Fruit fly (Drosophila melanogaster): ENCODE data around the gene qin.
A peak's percentile ranks its signal among the peaks of the same experiment; 100 is the strongest.

The qin gene

DNA sequence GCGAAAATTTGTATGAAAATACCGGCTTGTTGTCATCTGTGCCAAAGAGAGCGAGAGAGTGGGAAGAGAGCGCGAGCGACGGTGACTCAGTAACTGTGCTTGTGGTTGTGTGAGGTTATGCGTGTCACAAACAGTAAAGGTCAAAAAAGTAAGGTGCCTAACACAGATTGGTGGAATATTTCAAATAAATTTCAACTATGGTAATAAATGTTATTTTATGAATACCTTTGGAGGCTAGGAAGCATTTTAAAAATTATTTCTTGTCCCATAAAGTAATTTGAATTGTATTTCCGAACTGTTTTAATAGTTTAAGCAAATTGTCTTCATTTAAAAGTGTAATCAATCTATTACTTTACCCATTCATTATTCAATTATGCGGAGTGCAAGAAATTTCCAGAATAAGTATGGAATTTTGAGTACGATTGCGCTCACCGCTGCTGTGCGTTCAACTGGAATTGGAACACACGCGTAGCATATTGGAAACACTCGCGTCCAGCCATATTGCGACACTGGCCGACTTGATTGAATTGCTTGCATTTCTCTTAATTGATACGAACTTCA is 17.0 kb upstream of the qin start (continued):
- peak; percentile 90 for TF ChIP-seq tin (GFP tag; optimal IDR thresholded peaks at IDR 0.05)
- TF ChIP-seq ase (GFP tag; IDR thresholded peaks at IDR 0.05): peak; percentile 82
- TF ChIP-seq CG1602 (GFP tag; optimal IDR thresholded peaks at IDR 0.05): peak; percentile 95
- TF ChIP-seq crp (GFP tag; optimal IDR thresholded peaks at IDR 0.05): peak in 1 of 2 experiments; percentile 62
- TF ChIP-seq MTF-1 (GFP tag; optimal IDR thresholded peaks at IDR 0.05; ENCODE audit: borderline replicate concordance): peak; percentile 56
- TF ChIP-seq CG7556 (GFP tag; optimal IDR thresholded peaks at IDR 0.05): peak; percentile 96
- peak; percentile 67 for TF ChIP-seq CG1647 (GFP tag; optimal IDR thresholded peaks at IDR 0.05)
- TF ChIP-seq lmd (GFP tag; IDR thresholded peaks at IDR 0.05): peak; percentile 95
- TF ChIP-seq CG15696 (tag; optimal IDR thresholded peaks at IDR 0.05): peak; percentile 65
- TF ChIP-seq nau (GFP tag; optimal IDR thresholded peaks at IDR 0.05): peak; percentile 93
- TF ChIP-seq tgo (GFP tag; IDR thresholded peaks at IDR 0.05): peak; percentile 93
- peak; percentile 90 for TF ChIP-seq salm (tag; optimal IDR thresholded peaks at IDR 0.05)
- peak; percentile 81 for TF ChIP-seq pum (GFP tag; optimal IDR thresholded peaks at IDR 0.05)
- TF ChIP-seq CG3995 (GFP tag; optimal IDR thresholded peaks at IDR 0.05): peak; percentile 63
- TF ChIP-seq Dek (tag; optimal IDR thresholded peaks at IDR 0.05): peak; percentile 92
- TF ChIP-seq CG17328 (GFP tag; IDR thresholded peaks at IDR 0.05): peak; percentile 89
- peak; percentile 88 for TF ChIP-seq CG2202 (tag; optimal IDR thresholded peaks at IDR 0.05)
- TF ChIP-seq Ets97D (GFP tag; optimal IDR thresholded peaks at IDR 0.05): peak; percentile 54
- TF ChIP-seq CG11504 (tag; optimal IDR thresholded peaks at IDR 0.05): peak; percentile 95
- TF ChIP-seq CG11696 (GFP tag; IDR thresholded peaks at IDR 0.05): peak; percentile 95
- peak; percentile 78; the same call in 1 of the 3 replicates for TF ChIP-seq CG2889 (GFP tag; IDR thresholded peaks at IDR 0.05)
- TF ChIP-seq CG17829 (tag; optimal IDR thresholded peaks at IDR 0.05): peak; percentile 95
- peak; percentile 94 to 95 for TF ChIP-seq bsh (GFP tag; optimal IDR thresholded peaks at IDR 0.05)
- no peak for TF ChIP-seq CG14860 (GFP tag; IDR thresholded peaks at IDR 0.05; ENCODE audit: partially characterized antibody)
- TF ChIP-seq CG2129 (GFP tag; IDR thresholded peaks at IDR 0.05; ENCODE audit: partially characterized antibody): no peak
- peak; percentile 90 for TF ChIP-seq CG11456 (GFP tag; IDR thresholded peaks at IDR 0.05)
- peak; percentile 96 for TF ChIP-seq Chrac-16 (GFP tag; optimal IDR thresholded peaks at IDR 0.05)
- peak; percentile 89 for TF ChIP-seq CG4820 (GFP tag; optimal IDR thresholded peaks at IDR 0.05)
- no peak for TF ChIP-seq pan (optimal IDR thresholded peaks at IDR 0.05)
- TF ChIP-seq pan (GFP tag; optimal IDR thresholded peaks at IDR 0.05 in 1 of 2, IDR thresholded peaks at IDR 0.05 in 1 of 2): peak in 1 of 2 experiments; percentile 92
- no peak for TF ChIP-seq D (optimal IDR thresholded peaks at IDR 0.05)
- TF ChIP-seq D (GFP tag; optimal IDR thresholded peaks at IDR 0.05): peak; percentile 92
- peak; percentile 96 for TF ChIP-seq dysf (GFP tag; IDR thresholded peaks at IDR 0.05)
- TF ChIP-seq zen2 (GFP tag; IDR thresholded peaks at IDR 0.05; ENCODE audit: partially characterized antibody): no peak
- peak; percentile 84 for TF ChIP-seq CG7357 (GFP tag; IDR thresholded peaks at IDR 0.05)
- peak; percentile 73 for TF ChIP-seq Ravus (GFP tag; IDR thresholded peaks at IDR 0.05)
- TF ChIP-seq sob (GFP tag; IDR thresholded peaks at IDR 0.05): peak; percentile 92
- TF ChIP-seq CG10462 (GFP tag; optimal IDR thresholded peaks at IDR 0.05): peak; percentile 93
- no peak for TF ChIP-seq Kr (GFP tag; optimal IDR thresholded peaks at IDR 0.05)
- peak; percentile 77 for TF ChIP-seq Myb (GFP tag; optimal IDR thresholded peaks at IDR 0.05)
- TF ChIP-seq HLH4C (GFP tag; IDR thresholded peaks at IDR 0.05; ENCODE audit: partially characterized antibody): no peak
- TF ChIP-seq slp2 (GFP tag; optimal IDR thresholded peaks at IDR 0.05): peak; percentile 93
- peak; percentile 98 for TF ChIP-seq CG15073 (GFP tag; optimal IDR thresholded peaks at IDR 0.05)
- TF ChIP-seq CG10431 (GFP tag; optimal IDR thresholded peaks at IDR 0.05): peak; percentile 75
- peak; percentile 14 for TF ChIP-seq BEAF-32 (GFP tag; optimal IDR thresholded peaks at IDR 0.05)
- TF ChIP-seq Rfx (GFP tag; IDR thresholded peaks at IDR 0.05): peak; percentile 92
- peak; percentile 83 for TF ChIP-seq sqz (GFP tag; optimal IDR thresholded peaks at IDR 0.05)
- peak; percentile 86 for TF ChIP-seq CG4617 (GFP tag; optimal IDR thresholded peaks at IDR 0.05; ENCODE audit: borderline replicate concordance)
- TF ChIP-seq Eip74EF (GFP tag; optimal IDR thresholded peaks at IDR 0.05): peak in 1 of 2 experiments; percentile 91
- TF ChIP-seq bowl (GFP tag; IDR thresholded peaks at IDR 0.05): peak; percentile 68; the same call in 1 of the 2 replicates

All from whole organism, embryonic.